Worm (Caenorhabditis elegans) whole organism, late embryonic: ENCODE measurements around the gene pqn-48.

Experiments
- ets-4 ChIP-seq: sonication (generic microtip); optimal IDR thresholded peaks from 2 replicates; lab custom pipeline; 2016; ENCODE audit warnings: missing genetic modification characterization, missing compliant biosample characterization
- nhr-11 ChIP-seq: fragments of 150-350 bp; optimal IDR thresholded peaks from 2 replicates; lab custom pipeline; 2014; ENCODE audit warnings: missing biosample characterization, missing genetic modification characterization
- pha-4 ChIP-seq: fragments of 150-350 bp; optimal IDR thresholded peaks from 2 replicates; lab custom pipeline; 2018; ENCODE audit warnings: missing biosample characterization, missing genetic modification reagents, missing genetic modification characterization

DNA sequence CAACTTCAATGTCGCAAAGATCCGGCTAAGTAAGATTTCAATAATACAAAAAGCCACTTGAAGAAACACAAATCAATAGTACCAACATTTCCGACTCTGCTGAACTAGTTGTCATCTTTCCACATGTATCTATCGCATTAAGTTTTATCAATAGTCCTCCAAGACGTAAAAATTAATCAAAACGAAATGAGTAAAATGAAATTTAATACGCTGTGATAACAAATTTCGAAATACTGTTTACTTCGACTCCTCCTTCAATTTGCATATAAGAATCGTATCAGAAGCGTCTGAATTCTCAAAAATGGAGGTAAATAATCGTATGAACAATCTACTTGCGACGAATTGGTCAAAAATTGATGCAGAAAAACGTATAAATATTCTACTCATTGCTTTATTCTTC, 48.0 kb upstream of the pqn-48 start:
- TF ChIP-seq pha-4 (tag; lab: Kevin White, UChicago): no peak
- no peak for TF ChIP-seq ets-4
- no peak for TF ChIP-seq nhr-11 (tag; lab: Kevin White, UChicago)
